Worm (Caenorhabditis elegans): ENCODE data around the gene lin-12.

DNA sequence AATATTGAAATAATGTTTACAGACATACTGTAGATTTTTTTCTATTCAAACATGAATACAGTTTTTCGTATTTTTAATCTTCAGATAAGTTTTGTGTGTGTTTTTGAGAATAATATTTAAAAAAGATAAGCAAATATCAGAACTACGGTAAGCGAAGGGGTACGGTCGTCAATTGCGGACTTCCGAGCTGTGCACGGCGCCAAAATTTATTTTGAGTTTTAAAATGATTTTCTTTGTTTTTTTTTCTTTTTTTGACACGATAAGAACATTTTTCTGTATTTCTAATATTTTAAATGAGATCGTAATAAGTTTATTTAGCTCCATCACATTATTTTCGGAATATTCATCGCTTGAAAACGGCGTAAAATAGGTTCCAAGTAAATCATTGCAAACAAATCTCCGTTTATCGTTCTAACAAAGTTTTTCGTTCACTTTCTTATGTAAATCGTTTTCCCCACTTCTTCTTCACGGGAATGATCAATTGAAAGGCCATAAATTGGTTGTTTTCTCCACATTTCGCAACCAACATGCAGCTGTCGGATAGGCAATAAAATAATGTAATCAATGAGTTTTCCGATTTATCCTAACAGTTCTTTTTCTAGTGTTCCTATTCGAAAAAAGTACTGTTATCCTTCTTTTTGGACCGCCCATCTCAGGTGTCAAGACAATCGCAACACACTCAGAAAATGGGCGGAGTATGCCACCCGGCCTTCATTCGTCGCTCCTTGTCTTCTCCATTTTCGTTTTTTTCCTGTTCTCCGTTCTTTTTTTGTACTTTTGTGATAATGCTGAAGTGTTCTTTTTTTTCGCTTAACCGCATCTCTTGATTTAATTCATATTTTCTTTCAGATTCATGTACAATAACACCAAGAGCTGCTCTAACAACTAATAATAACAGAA lies 20.4 kb upstream of the lin-12 start, which contains the start of gene glp-1:
- no peak for TF ChIP-seq ama-1 (optimal IDR thresholded peaks at IDR 0.05)
- no peak for TF ChIP-seq fos-1 (tag; optimal IDR thresholded peaks at IDR 0.05)
- no peak for TF ChIP-seq R02D3.7 (tag; optimal IDR thresholded peaks at IDR 0.05)
- no peak for TF ChIP-seq tbx-2 (tag; optimal IDR thresholded peaks at IDR 0.05)
- no peak for TF ChIP-seq elt-3 (tag; optimal IDR thresholded peaks at IDR 0.05)
- no peak for TF ChIP-seq nhr-43 (tag; optimal IDR thresholded peaks at IDR 0.05; ENCODE audit: poor library complexity, severe bottlenecking)
- no peak for TF ChIP-seq nhr-77 (tag; optimal IDR thresholded peaks at IDR 0.05)
- TF ChIP-seq nhr-237 (tag; optimal IDR thresholded peaks at IDR 0.05), result no peak
- TF ChIP-seq zag-1 (tag; optimal IDR thresholded peaks at IDR 0.05), result no peak
- no peak for TF ChIP-seq lin-15B (tag; optimal IDR thresholded peaks at IDR 0.05)
- no peak for TF ChIP-seq ceh-16 (tag; optimal IDR thresholded peaks at IDR 0.05)
